Worm (Caenorhabditis elegans): ENCODE results near the gene dpy-19.

DNA sequence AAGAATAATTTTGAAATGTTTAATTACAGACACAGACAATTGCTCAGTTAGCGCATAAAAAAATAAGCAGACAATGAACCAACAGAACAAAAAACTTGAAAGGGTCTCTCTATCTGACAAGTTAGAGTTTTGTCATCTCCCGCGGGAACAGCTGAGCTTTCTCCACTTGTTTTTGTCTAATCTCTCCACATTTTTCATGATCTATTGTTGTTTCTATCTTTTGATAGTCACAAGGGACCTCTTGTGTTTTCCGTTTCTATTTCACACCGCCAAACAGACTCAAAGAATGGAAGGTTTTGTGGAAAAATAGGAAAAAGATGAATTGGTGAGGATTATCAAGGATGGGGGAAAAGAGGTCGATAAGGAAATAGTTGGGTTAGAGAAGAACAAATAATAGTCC is 30.5 kb downstream of the dpy-19 start:
- TF ChIP-seq Y22D7AL.16 (tag; optimal IDR thresholded peaks at IDR 0.05) = no peak
- no peak for TF ChIP-seq gmeb-2 (tag; optimal IDR thresholded peaks at IDR 0.05)
- no peak for TF ChIP-seq pha-4 (tag; optimal IDR thresholded peaks at IDR 0.05)
- no peak for TF ChIP-seq ama-1 (optimal IDR thresholded peaks at IDR 0.05)
- TF ChIP-seq K02D7.2 (tag; optimal IDR thresholded peaks at IDR 0.05) = no peak
- no peak for TF ChIP-seq unc-42 (tag; optimal IDR thresholded peaks at IDR 0.05)

Measured in whole organism, late embryonic.